Worm (Caenorhabditis elegans) whole organism, late embryonic: ENCODE data around the gene srz-16.

Source experiments
- C08G9.2 ChIP-seq: sonication (generic microtip); optimal IDR thresholded peaks from 2 replicates; lab custom pipeline; 2016; ENCODE audit warnings: mild to moderate bottlenecking, missing genetic modification characterization, moderate library complexity, missing compliant biosample characterization
- C38D4.7 ChIP-seq: fragments of 200-800 bp; sonication (Bioruptor generic); optimal IDR thresholded peaks from 2 replicates; lab custom pipeline; 2018; ENCODE audit warnings: mild to moderate bottlenecking, missing genetic modification characterization, moderate library complexity, missing compliant biosample characterization
- F13H6.1 ChIP-seq: sonication (generic microtip); optimal IDR thresholded peaks from 2 replicates; lab custom pipeline; 2016; ENCODE audit warnings: missing genetic modification characterization, missing compliant biosample characterization
- K09A11.1 ChIP-seq: sonication (generic microtip); optimal IDR thresholded peaks from 2 replicates; lab custom pipeline; 2017; ENCODE audit warnings: antibody characterized with exemption, mild to moderate bottlenecking, missing genetic modification characterization, missing compliant biosample characterization; ENCODE audit not compliant: insufficient read depth
- Y22D7AL.16 ChIP-seq: sonication (generic microtip); optimal IDR thresholded peaks from 2 replicates; lab custom pipeline; 2016; ENCODE audit warnings: missing genetic modification characterization, missing compliant biosample characterization
- ahr-1 ChIP-seq: sonication (generic microtip); optimal IDR thresholded peaks from 2 replicates; lab custom pipeline; 2016; ENCODE audit warnings: missing genetic modification characterization, missing compliant biosample characterization
- ama-1 ChIP-seq: fragments of 150-350 bp; optimal IDR thresholded peaks from 2 replicates; lab custom pipeline; 2014
- ceh-14 ChIP-seq: sonication (generic microtip); optimal IDR thresholded peaks from 2 replicates; lab custom pipeline; 2016; ENCODE audit warnings: missing genotype, missing genetic modification characterization, missing compliant biosample characterization
- ceh-19 ChIP-seq: fragments of 200-800 bp; sonication (Bioruptor generic); optimal IDR thresholded peaks from 2 replicates; lab custom pipeline; 2018; ENCODE audit warnings: mild to moderate bottlenecking, missing genetic modification characterization, missing compliant biosample characterization
- ceh-2 ChIP-seq: sonication (generic microtip); optimal IDR thresholded peaks from 2 replicates; lab custom pipeline; 2016; ENCODE audit warnings: missing genotype, missing genetic modification characterization, missing compliant biosample characterization
- ceh-30 ChIP-seq: fragments of 150-350 bp; optimal IDR thresholded peaks from 2 replicates; lab custom pipeline; 2014; ENCODE audit warnings: missing biosample characterization, missing genetic modification characterization
- ceh-45 ChIP-seq: fragments of 200-800 bp; sonication (Bioruptor generic); IDR thresholded peaks from 2 replicates; pipeline ENCODE4 v1.3.6; 2022; ENCODE audit warnings: missing genetic modification reagents, missing genetic modification characterization, missing compliant biosample characterization
- ceh-48 ChIP-seq: sonication (generic microtip); optimal IDR thresholded peaks from 2 replicates; lab custom pipeline; 2016; ENCODE audit warnings: missing genetic modification characterization, inconsistent platforms, missing compliant biosample characterization
- ceh-6 ChIP-seq: fragments of 200-800 bp; sonication (Bioruptor generic); optimal IDR thresholded peaks from 2 replicates; lab custom pipeline; 2018; ENCODE audit warnings: mild to moderate bottlenecking, missing genetic modification characterization, missing compliant biosample characterization
- ceh-9 ChIP-seq: sonication (generic microtip); optimal IDR thresholded peaks from 2 replicates; lab custom pipeline; 2016; ENCODE audit warnings: mild to moderate bottlenecking, missing genetic modification characterization, inconsistent platforms, missing compliant biosample characterization
- che-1 ChIP-seq: sonication (generic microtip); optimal IDR thresholded peaks from 2 replicates; lab custom pipeline; 2016; ENCODE audit warnings: mild to moderate bottlenecking, missing genetic modification characterization, missing compliant biosample characterization
- dve-1 ChIP-seq: sonication (generic microtip); optimal IDR thresholded peaks from 2 replicates; lab custom pipeline; 2017; ENCODE audit warnings: antibody characterized with exemption, mild to moderate bottlenecking, missing genetic modification characterization, missing compliant biosample characterization
- elt-2 ChIP-seq: sonication (generic microtip); optimal IDR thresholded peaks from 2 replicates; lab custom pipeline; 2016; ENCODE audit warnings: missing genetic modification reagents, missing genetic modification characterization, missing compliant biosample characterization
- fax-1 ChIP-seq: sonication (generic microtip); optimal IDR thresholded peaks from 2 replicates; lab custom pipeline; 2016; ENCODE audit warnings: missing genotype, missing genetic modification characterization, missing compliant biosample characterization
- fkh-6 ChIP-seq: sonication (generic microtip); optimal IDR thresholded peaks from 2 replicates; lab custom pipeline; 2016; ENCODE audit warnings: missing genetic modification characterization, missing compliant biosample characterization
- hlh-13 ChIP-seq: fragments of 200-800 bp; sonication (Bioruptor generic); optimal IDR thresholded peaks from 2 replicates; lab custom pipeline; 2018; ENCODE audit warnings: mild to moderate bottlenecking, missing genetic modification characterization, missing compliant biosample characterization
- hlh-30 ChIP-seq: sonication (generic microtip); optimal IDR thresholded peaks from 2 replicates; lab custom pipeline; 2017; ENCODE audit warnings: antibody characterized with exemption, missing genetic modification characterization, missing compliant biosample characterization; ENCODE audit not compliant: insufficient read depth
- lim-6 ChIP-seq: sonication (generic microtip); optimal IDR thresholded peaks from 2 replicates; lab custom pipeline; 2016; ENCODE audit warnings: missing genetic modification characterization, missing compliant biosample characterization
- madf-2 ChIP-seq: sonication (generic microtip); optimal IDR thresholded peaks from 2 replicates; lab custom pipeline; 2017; ENCODE audit warnings: missing genetic modification characterization, missing compliant biosample characterization
- nhr-11 ChIP-seq: fragments of 150-350 bp; optimal IDR thresholded peaks from 2 replicates; lab custom pipeline; 2014; ENCODE audit warnings: missing biosample characterization, missing genetic modification characterization
- nhr-232 ChIP-seq: sonication (generic microtip); optimal IDR thresholded peaks from 2 replicates; lab custom pipeline; 2016; ENCODE audit warnings: missing genetic modification characterization, missing compliant biosample characterization
- odd-2 ChIP-seq: sonication (generic microtip); optimal IDR thresholded peaks from 2 replicates; lab custom pipeline; 2017; ENCODE audit warnings: antibody characterized with exemption, mild to moderate bottlenecking, missing genetic modification characterization, missing compliant biosample characterization
- pag-3 ChIP-seq: sonication (generic microtip); optimal IDR thresholded peaks from 2 replicates; lab custom pipeline; 2016; ENCODE audit warnings: missing compliant biosample characterization, missing genetic modification characterization, borderline replicate concordance
- pha-4 ChIP-seq: fragments of 150-350 bp; optimal IDR thresholded peaks from 2 replicates; lab custom pipeline; 2018; ENCODE audit warnings: missing biosample characterization, missing genetic modification reagents, missing genetic modification characterization
- pros-1 ChIP-seq: fragments of 150-350 bp; optimal IDR thresholded peaks from 2 replicates; lab custom pipeline; 2014; ENCODE audit warnings: missing biosample characterization, missing genetic modification reagents, missing genetic modification characterization
- ref-2 ChIP-seq: sonication (generic microtip); optimal IDR thresholded peaks from 2 replicates; lab custom pipeline; 2016; ENCODE audit warnings: missing genetic modification characterization, missing compliant biosample characterization
- sox-4 ChIP-seq: sonication (generic microtip); optimal IDR thresholded peaks from 2 replicates; lab custom pipeline; 2017; ENCODE audit warnings: mild to moderate bottlenecking, missing genetic modification characterization, inconsistent platforms, missing compliant biosample characterization
- syd-9 ChIP-seq: sonication (generic microtip); optimal IDR thresholded peaks from 2 replicates; lab custom pipeline; 2016; ENCODE audit warnings: mild to moderate bottlenecking, missing genetic modification characterization, moderate library complexity, missing compliant biosample characterization
- tbx-2 ChIP-seq: sonication (generic microtip); optimal IDR thresholded peaks from 2 replicates; lab custom pipeline; 2016; ENCODE audit warnings: missing genetic modification characterization, missing compliant biosample characterization
- zip-5 ChIP-seq: sonication (generic microtip); optimal IDR thresholded peaks from 2 replicates; lab custom pipeline; 2016; ENCODE audit warnings: missing genetic modification characterization, missing compliant biosample characterization

The srz-16 gene

DNA sequence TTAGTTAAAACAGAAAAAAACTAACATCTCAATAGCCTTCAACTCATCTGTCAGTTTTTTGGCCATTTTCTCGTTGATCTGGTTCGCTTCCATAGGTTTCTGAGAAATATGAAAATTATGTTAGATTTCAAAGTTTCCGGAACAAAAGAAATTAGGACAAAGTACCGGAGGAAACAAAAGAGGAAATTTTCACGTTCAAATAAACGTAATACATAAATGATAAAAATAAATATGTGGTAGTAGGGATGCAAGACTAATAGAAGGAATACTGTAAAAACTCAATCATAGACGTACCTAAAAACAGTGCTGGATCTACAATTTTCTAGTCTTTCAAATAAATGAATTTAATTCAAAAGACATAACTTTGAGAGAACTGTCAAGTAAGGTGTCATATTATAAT is 2.3 kb upstream of the srz-16 start, which contains the start of gene fbxa-116:
Gene fbxa-116, minus strand, starts transcription at position 101 of the 400 bp plus-strand sequence.
- TF ChIP-seq K09A11.1 (no peak), ceh-2 (tag; lab: Kevin White, UChicago) (no peak), odd-2 (tag; lab: Kevin White, UChicago) (no peak), lim-6 (tag; lab: Kevin White, UChicago) (no peak), ahr-1 (tag; lab: Kevin White, UChicago) (no peak), hlh-13 (GFP tag; lab: Kevin White, UChicago) (no peak)

ce11 chrV:20182311-20182710 is 4.2 kb downstream of the srz-16 start:
- TF ChIP-seq pha-4 (tag; lab: Kevin White, UChicago) (no peak), hlh-13 (GFP tag; lab: Kevin White, UChicago) (no peak), nhr-11 (no peak), ceh-30 (no peak), pag-3 (tag; lab: Kevin White, UChicago) (no peak), ceh-14 (no peak), ceh-6 (GFP tag; lab: Kevin White, UChicago) (no peak), tbx-2 (tag; lab: Kevin White, UChicago) (no peak), zip-5 (tag; lab: Kevin White, UChicago) (no peak), ama-1 (lab: Kevin White, UChicago) (no peak), ceh-9 (tag; lab: Kevin White, UChicago) (no peak), pros-1 (tag; lab: Kevin White, UChicago) (no peak), che-1 (tag; lab: Kevin White, UChicago) (no peak)

- TF ChIP-seq ceh-19 (GFP tag; lab: Kevin White, UChicago) (no peak), sox-4 (tag; lab: Kevin White, UChicago) (no peak), F13H6.1 (tag; lab: Kevin White, UChicago) (no peak), C38D4.7 (GFP tag; lab: Kevin White, UChicago) (no peak), pros-1 (tag; lab: Kevin White, UChicago) (no peak), ceh-9 (tag; lab: Kevin White, UChicago) (no peak), madf-2 (tag; lab: Kevin White, UChicago) (no peak), fkh-6 (no peak), nhr-232 (tag; lab: Kevin White, UChicago) (no peak), ceh-48 (tag; lab: Kevin White, UChicago) (no peak)
Measured at ce11 chrV:20171941-20172340, 14.5 kb downstream of the srz-16 start, which contains the start of gene srw-39. Gene srw-39, minus strand, starts transcription at chrV:20172041.

DNA sequence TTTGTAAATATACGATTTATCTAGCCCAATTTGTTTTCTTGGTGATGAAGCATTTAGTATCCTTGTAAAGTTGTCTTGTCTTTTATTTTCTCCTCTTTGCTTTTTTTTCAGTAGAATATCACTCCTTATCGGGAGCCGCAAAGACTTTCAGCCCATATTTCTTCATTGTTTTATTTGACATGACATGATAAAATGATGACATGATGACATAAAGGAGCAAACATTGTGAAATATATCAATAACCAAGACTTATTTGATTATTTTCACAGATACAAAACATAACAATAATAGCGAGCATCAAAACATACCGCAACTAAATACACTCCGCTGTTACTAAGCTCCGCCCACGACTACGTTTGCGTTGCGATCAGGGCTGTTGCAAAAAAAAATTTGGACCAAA is 20.7 kb downstream of the srz-16 start:
- TF ChIP-seq hlh-30 (no peak), fax-1 (tag; lab: Kevin White, UChicago) (no peak), dve-1 (tag; lab: Kevin White, UChicago) (no peak), pag-3 (tag; lab: Kevin White, UChicago) (no peak), Y22D7AL.16 (tag; lab: Kevin White, UChicago) (no peak), nhr-232 (tag; lab: Kevin White, UChicago) (no peak), C08G9.2 (tag; lab: Kevin White, UChicago) (no peak), F13H6.1 (tag; lab: Kevin White, UChicago) (no peak), syd-9 (tag; lab: Kevin White, UChicago) (no peak), ceh-45 (GFP tag; lab: Robert Waterston, UW) (no peak), elt-2 (tag; lab: Kevin White, UChicago) (no peak), lim-6 (tag; lab: Kevin White, UChicago) (no peak), ref-2 (tag; lab: Kevin White, UChicago) (no peak), zip-5 (tag; lab: Kevin White, UChicago) (no peak)
